Worm (Caenorhabditis elegans) whole organism, L4/young adult: Measurements from ENCODE around the gene K01A6.6.

Experiments
- dao-5 ChIP-seq: sonication (generic microtip); optimal IDR thresholded peaks from 2 replicates; lab custom pipeline; 2016; ENCODE audit warnings: missing genotype, missing genetic modification characterization, moderate library complexity, missing compliant biosample characterization
- him-1 ChIP-seq: sonication (generic microtip); optimal IDR thresholded peaks from 2 replicates; lab custom pipeline; 2016; ENCODE audit warnings: missing genotype, missing genetic modification reagents, missing genetic modification characterization, missing compliant biosample characterization

ce11 chrIV:11700752-11701151 is 34.4 kb upstream of the K01A6.6 start, which contains the start of gene dpy-20:
- TF ChIP-seq dao-5 (tag; lab: Kevin White, UChicago) (no peak), him-1 (tag; lab: Kevin White, UChicago) (no peak)
